Worm (Caenorhabditis elegans): Measurements from ENCODE around the gene gtf-2H3.

Gene gtf-2H3

DNA sequence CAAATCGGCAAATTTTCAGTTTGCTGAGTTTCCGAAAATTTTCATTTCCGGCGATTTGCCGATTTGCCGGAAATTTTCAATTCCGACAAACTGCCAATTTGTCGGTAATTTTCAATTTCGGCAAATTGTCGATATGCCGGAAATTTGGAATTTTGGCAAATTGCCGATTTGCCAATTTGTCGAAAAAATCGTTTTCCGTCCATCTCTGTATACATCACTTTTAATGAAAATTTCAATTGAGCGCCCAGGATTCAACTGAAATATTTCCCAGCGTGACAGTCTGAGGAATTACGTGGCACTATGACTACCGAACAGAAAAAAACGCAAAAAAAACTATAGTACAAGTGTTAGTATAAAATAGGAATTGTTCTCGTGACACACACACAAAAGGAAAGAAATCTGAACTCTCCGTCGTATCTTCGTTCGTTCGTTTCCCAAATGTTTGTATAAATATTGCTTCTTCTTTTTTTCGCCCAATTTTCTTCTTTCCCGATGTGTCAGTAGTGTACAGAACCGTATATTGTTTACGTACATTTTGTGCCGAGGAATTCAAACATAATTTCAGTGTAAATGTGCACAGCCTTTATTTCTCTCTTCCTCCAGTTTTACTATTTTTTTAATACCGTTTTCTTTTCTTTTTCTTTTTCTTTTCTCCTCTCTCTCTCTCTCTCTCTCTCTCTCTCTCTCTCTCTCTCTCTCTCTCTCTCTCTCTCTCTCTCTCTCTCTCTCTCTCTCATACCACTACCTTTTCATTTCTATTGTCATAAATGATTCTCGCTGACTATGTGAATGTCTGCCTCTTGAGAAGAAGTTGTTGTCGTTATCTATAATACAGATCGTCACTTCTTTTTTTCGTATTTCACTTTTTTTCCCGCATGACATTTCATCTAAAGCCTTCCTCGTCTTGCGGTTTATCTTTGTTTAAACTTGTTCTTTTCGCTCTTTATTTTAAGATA is 12.8 kb upstream of the gtf-2H3 start (continued):
- TF ChIP-seq dpl-1 (GFP tag; optimal IDR thresholded peaks at IDR 0.05), result peak; percentile 25
- no peak for TF ChIP-seq madf-9 (GFP tag; conservative IDR thresholded peaks at IDR 0.05)
- TF ChIP-seq lsy-2 (tag; optimal IDR thresholded peaks at IDR 0.05), result peak in 1 of 2 experiments; percentile 47
- TF ChIP-seq ceh-62 (tag; optimal IDR thresholded peaks at IDR 0.05), result no peak
- peak; percentile 87 for TF ChIP-seq aha-1 (tag)
- TF ChIP-seq nhr-77 (tag; optimal IDR thresholded peaks at IDR 0.05), result peak; percentile 14
- no peak for TF ChIP-seq ztf-7 (tag; optimal IDR thresholded peaks at IDR 0.05)
- no peak for TF ChIP-seq nhr-237 (tag; optimal IDR thresholded peaks at IDR 0.05)
- TF ChIP-seq mdl-1 (tag; optimal IDR thresholded peaks at IDR 0.05), result peak in 1 of 2 experiments; percentile 29
- TF ChIP-seq hlh-11 (tag; optimal IDR thresholded peaks at IDR 0.05), result peak; percentile 73
- TF ChIP-seq hmg-1.1 (GFP tag; IDR thresholded peaks at IDR 0.05), result no peak
- no peak for TF ChIP-seq F37D6.2 (tag; optimal IDR thresholded peaks at IDR 0.05)
- TF ChIP-seq mep-1 (tag; optimal IDR thresholded peaks at IDR 0.05), result peak; percentile 44
- peak; percentile 71 for TF ChIP-seq hlh-30 (tag; optimal IDR thresholded peaks at IDR 0.05; ENCODE audit: insufficient read depth)
- TF ChIP-seq arid-1 (GFP tag; conservative IDR thresholded peaks at IDR 0.05), result 0 out of 2 replicates have a peak, but pooled peaks have one; percentile 8
- TF ChIP-seq jun-1 (tag; optimal IDR thresholded peaks at IDR 0.05), result peak; percentile 17
- peak in 1 of 2 experiments; percentile 68 for TF ChIP-seq unc-62 (GFP tag; optimal IDR thresholded peaks at IDR 0.05 in 1 of 2)
- TF ChIP-seq unc-62 (tag; optimal IDR thresholded peaks at IDR 0.05), result no peak
- TF ChIP-seq T20F7.1 (GFP tag; optimal IDR thresholded peaks at IDR 0.05), result peak; percentile 40
- peak; percentile 72 for TF ChIP-seq pha-4 (GFP tag; IDR thresholded peaks at IDR 0.05)
- TF ChIP-seq pha-4 (tag; optimal IDR thresholded peaks at IDR 0.05), result no peak
- peak; percentile 12; the same call in 1 of the 2 replicates for TF ChIP-seq dmd-6 (GFP tag; IDR thresholded peaks at IDR 0.05)
- no peak for TF ChIP-seq lin-39 (tag; optimal IDR thresholded peaks at IDR 0.05)
- TF ChIP-seq rbr-2 (tag; optimal IDR thresholded peaks at IDR 0.05), result no peak
- TF ChIP-seq ces-1 (GFP tag; optimal IDR thresholded peaks at IDR 0.05), result no peak
- no peak for TF ChIP-seq duxl-1 (tag; optimal IDR thresholded peaks at IDR 0.05; ENCODE audit: poor library complexity)
- 0 out of 2 replicates have a peak, but pooled peaks have one; percentile 8 for TF ChIP-seq lin-38 (GFP tag; IDR thresholded peaks at IDR 0.05)
- no peak for TF ChIP-seq zfp-3 (GFP tag; conservative IDR thresholded peaks at IDR 0.05)
- TF ChIP-seq fos-1 (tag; optimal IDR thresholded peaks at IDR 0.05), result no peak
- peak; percentile 7 for TF ChIP-seq cey-2 (tag; optimal IDR thresholded peaks at IDR 0.05; ENCODE audit: borderline replicate concordance, insufficient read depth)
- TF ChIP-seq daf-19 (GFP tag; conservative IDR thresholded peaks at IDR 0.05), result no peak
- TF ChIP-seq fkh-10 (GFP tag; optimal IDR thresholded peaks at IDR 0.05), result no peak
- no peak for TF ChIP-seq zip-11 (GFP tag; IDR thresholded peaks at IDR 0.05)
- no peak for TF ChIP-seq Y5F2A.4 (GFP tag; optimal IDR thresholded peaks at IDR 0.05)
- no peak for TF ChIP-seq ctbp-1 (GFP tag; IDR thresholded peaks at IDR 0.05)

- TF ChIP-seq dve-1 (tag; optimal IDR thresholded peaks at IDR 0.05; ENCODE audit: insufficient read depth), result peak; percentile 20
- no peak for TF ChIP-seq Y75B8A.6 (GFP tag; IDR thresholded peaks at IDR 0.05)
- no peak for TF ChIP-seq nhr-237 (tag; optimal IDR thresholded peaks at IDR 0.05)
- TF ChIP-seq daf-16 (GFP tag; optimal IDR thresholded peaks at IDR 0.05), result peak in 1 of 2 experiments; percentile 51
- TF ChIP-seq daf-16 (tag; optimal IDR thresholded peaks at IDR 0.05), result peak; percentile 1
- peak in 1 of 2 experiments; percentile 23 for TF ChIP-seq lsy-2 (tag; optimal IDR thresholded peaks at IDR 0.05)
- peak; percentile 10 for TF ChIP-seq hlh-11 (tag; optimal IDR thresholded peaks at IDR 0.05)
- no peak for TF ChIP-seq ceh-44 (GFP tag; IDR thresholded peaks at IDR 0.05)
- TF ChIP-seq nhr-28 (tag; optimal IDR thresholded peaks at IDR 0.05), result peak; percentile 33
- TF ChIP-seq pha-4 (GFP tag; IDR thresholded peaks at IDR 0.05), result no peak
- no peak for TF ChIP-seq pha-4 (tag; optimal IDR thresholded peaks at IDR 0.05)
- TF ChIP-seq unc-130 (GFP tag; optimal IDR thresholded peaks at IDR 0.05), result no peak
- TF ChIP-seq tra-1 (GFP tag; IDR thresholded peaks at IDR 0.05), result 0 out of 2 replicates have a peak, but pooled peaks have one; percentile 28
- no peak for TF ChIP-seq daf-8 (GFP tag; IDR thresholded peaks at IDR 0.05)
- no peak for TF ChIP-seq lin-13 (GFP tag; optimal IDR thresholded peaks at IDR 0.05)
- TF ChIP-seq jun-1 (tag; optimal IDR thresholded peaks at IDR 0.05), result no peak
- TF ChIP-seq aha-1 (tag), result peak; percentile 11
- no peak for TF ChIP-seq ztf-7 (tag; optimal IDR thresholded peaks at IDR 0.05)
Measured at ce11 chrIII:10126375-10126774, 6.4 kb upstream of the gtf-2H3 start.
